Fruit fly (Drosophila melanogaster) whole organism, pupa: ENCODE measurements around the gene CG18404.

Source experiments
- CG10348 ChIP-seq: fragments of 200-800 bp; sonication (Bioruptor generic); IDR thresholded peaks from 2 replicates; pipeline ENCODE4 v1.3.6; 2022; ENCODE audit warnings: missing biosample characterization, missing genetic modification characterization
- CG12605 ChIP-seq: fragments of 200-800 bp; sonication (Bioruptor generic); IDR thresholded peaks from 2 replicates; pipeline ENCODE4 v1.3.6; 2022; ENCODE audit warnings: missing biosample characterization, missing genetic modification characterization
- CG13204 ChIP-seq: fragments of 200-800 bp; sonication (Bioruptor generic); optimal IDR thresholded peaks from 2 replicates; lab custom pipeline; 2018; ENCODE audit warnings: missing biosample characterization, mild to moderate bottlenecking, missing genetic modification characterization, moderate library complexity
- CG14655 ChIP-seq: fragments of 200-800 bp; sonication (Bioruptor generic); optimal IDR thresholded peaks from 3 replicates; lab custom pipeline; 2017; ENCODE audit warnings: mild to moderate bottlenecking, missing biosample characterization, missing genetic modification reagents, missing genetic modification characterization
- CG15710 ChIP-seq: fragments of 200-800 bp; sonication (Bioruptor generic); optimal IDR thresholded peaks from 2 replicates; lab custom pipeline; 2018; ENCODE audit warnings: missing biosample characterization, mild to moderate bottlenecking, missing genetic modification characterization, moderate library complexity
- CG17806 ChIP-seq: fragments of 200-800 bp; sonication (Bioruptor generic); optimal IDR thresholded peaks from 2 replicates; lab custom pipeline; 2018; ENCODE audit warnings: missing biosample characterization, mild to moderate bottlenecking, missing genetic modification characterization, moderate library complexity
- CG32121 ChIP-seq: fragments of 200-800 bp; sonication (Bioruptor generic); IDR thresholded peaks from 2 replicates; pipeline ENCODE4 v1.3.6; 2022; ENCODE audit warnings: missing biosample characterization, missing genetic modification characterization
- CG34367 ChIP-seq: fragments of 200-800 bp; sonication (Bioruptor generic); optimal IDR thresholded peaks from 2 replicates; lab custom pipeline; 2018; ENCODE audit warnings: missing biosample characterization, mild to moderate bottlenecking, missing genetic modification characterization
- CG4496 ChIP-seq: fragments of 200-800 bp; sonication (Bioruptor generic); IDR thresholded peaks from 3 replicates; pipeline ENCODE4 v1.3.6; 2022; ENCODE audit warnings: missing biosample characterization, missing genetic modification characterization
- CG8159 ChIP-seq: fragments of 200-800 bp; sonication (Bioruptor generic); optimal IDR thresholded peaks from 3 replicates; lab custom pipeline; 2018; ENCODE audit warnings: missing biosample characterization, mild to moderate bottlenecking, missing genetic modification characterization, moderate library complexity
- CG8301 ChIP-seq: fragments of 200-800 bp; sonication (Bioruptor generic); optimal IDR thresholded peaks from 2 replicates; lab custom pipeline; 2018; ENCODE audit warnings: missing biosample characterization, mild to moderate bottlenecking, missing genetic modification characterization
- CG9948 ChIP-seq: fragments of 200-800 bp; sonication (Bioruptor generic); optimal IDR thresholded peaks from 2 replicates; lab custom pipeline; 2018; ENCODE audit warnings: missing biosample characterization, mild to moderate bottlenecking, missing genetic modification characterization, moderate library complexity
- D1 ChIP-seq: fragments of 200-800 bp; sonication (Bioruptor generic); optimal IDR thresholded peaks from 2 replicates; lab custom pipeline; 2018; ENCODE audit warnings: missing biosample characterization, mild to moderate bottlenecking, missing genetic modification characterization, moderate library complexity
- EcR ChIP-seq: fragments of 200-800 bp; sonication (Bioruptor generic); optimal IDR thresholded peaks from 3 replicates; lab custom pipeline; 2019; ENCODE audit warnings: missing biosample characterization, missing genetic modification characterization, mild to moderate bottlenecking, moderate library complexity, missing genetic modification reagents
- Ets98B ChIP-seq: fragments of 200-800 bp; sonication (Bioruptor generic); IDR thresholded peaks from 2 replicates; pipeline ENCODE4 v1.3.6; 2022; ENCODE audit warnings: missing biosample characterization, missing genetic modification characterization
- Pif1A ChIP-seq: fragments of 200-800 bp; sonication (Bioruptor generic); optimal IDR thresholded peaks from 3 replicates; lab custom pipeline; 2016; ENCODE audit warnings: missing biosample characterization, missing genetic modification characterization
- Pif1B ChIP-seq: fragments of 200-800 bp; sonication (Bioruptor generic); optimal IDR thresholded peaks from 3 replicates; lab custom pipeline; 2016; ENCODE audit warnings: missing biosample characterization, missing genetic modification characterization
- Snoo ChIP-seq: fragments of 200-800 bp; sonication (Bioruptor generic); optimal IDR thresholded peaks from 3 replicates; lab custom pipeline; 2017; ENCODE audit warnings: missing biosample characterization, mild to moderate bottlenecking, missing genetic modification characterization, inconsistent platforms
- fd96Ca ChIP-seq: fragments of 200-800 bp; sonication (Bioruptor generic); IDR thresholded peaks from 3 replicates; pipeline ENCODE4 v1.3.6; 2022; ENCODE audit warnings: missing biosample characterization, missing genetic modification characterization
- gl ChIP-seq: fragments of 200-800 bp; sonication (Bioruptor generic); optimal IDR thresholded peaks from 2 replicates; lab custom pipeline; 2018; ENCODE audit warnings: missing biosample characterization, mild to moderate bottlenecking, missing genetic modification characterization
- rn ChIP-seq: fragments of 200-800 bp; sonication (Bioruptor generic); IDR thresholded peaks from 2 replicates; pipeline ENCODE4 v1.3.6; 2022; ENCODE audit warnings: missing biosample characterization, missing genetic modification characterization

Gene CG18404

DNA sequence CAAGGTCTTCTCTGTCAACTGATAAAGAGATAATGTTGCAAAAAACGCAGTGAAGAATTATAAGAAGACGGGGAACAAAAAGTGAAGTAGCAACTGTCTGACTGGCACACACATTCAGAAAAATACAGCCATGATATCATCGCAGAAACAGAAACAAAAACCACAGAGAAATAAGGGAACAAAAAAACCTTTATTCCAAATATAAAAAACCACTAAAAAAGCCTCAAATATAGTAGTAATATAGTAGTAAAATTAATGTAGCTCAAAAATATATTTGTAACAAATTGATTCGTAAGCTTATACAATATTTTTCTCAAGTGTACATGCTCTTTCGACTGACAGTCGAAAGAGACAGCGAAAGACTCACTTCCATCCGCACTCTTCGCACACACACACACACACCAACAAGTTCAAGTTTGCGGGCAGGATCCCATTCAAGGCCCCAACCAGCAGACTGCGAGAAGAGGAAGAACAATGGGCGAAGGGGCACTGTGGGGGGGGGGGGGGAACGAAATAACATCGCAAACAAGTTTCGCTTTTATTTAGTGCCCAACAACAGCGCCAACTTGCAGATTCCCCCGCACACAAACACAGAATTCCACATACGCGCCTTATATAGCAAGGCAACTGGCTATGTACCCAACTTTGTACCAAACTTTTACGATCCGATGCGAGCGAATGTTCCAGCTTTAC is 5.5 kb downstream of the CG18404 start:
- TF ChIP-seq CG13204 (GFP tag; lab: Kevin White, UChicago) (peak; percentile 60), CG8301 (tag; lab: Kevin White, UChicago) (peak; percentile 18), CG10348 (GFP tag; lab: Robert Waterston, UW) (no peak), gl (tag; lab: Kevin White, UChicago) (no peak), CG17806 (tag; lab: Kevin White, UChicago) (peak; percentile 85), CG32121 (peak; percentile 37; the same call in 1 of the 2 replicates), CG34367 (tag; lab: Kevin White, UChicago) (peak; percentile 82), rn (GFP tag; lab: Robert Waterston, UW) (peak; percentile 67), Snoo (tag; lab: Kevin White, UChicago) (peak; percentile 87), Pif1B (peak; percentile 84), Ets98B (GFP tag; lab: Robert Waterston, UW) (no peak), fd96Ca (GFP tag; lab: Robert Waterston, UW) (no peak), EcR (GFP tag; lab: Kevin White, UChicago) (peak; percentile 56), D1 (peak; percentile 42), CG15710 (peak; percentile 91), CG4496 (GFP tag; lab: Robert Waterston, UW) (peak; percentile 69), CG14655 (peak; percentile 65), CG8159 (tag; lab: Kevin White, UChicago) (peak; percentile 90), CG12605 (peak; percentile 64), Pif1A (GFP tag; lab: Kevin White, UChicago) (peak; percentile 63), CG9948 (tag; lab: Kevin White, UChicago) (peak; percentile 82)

- TF ChIP-seq fd96Ca (GFP tag; lab: Robert Waterston, UW) (peak; percentile 82), CG8301 (tag; lab: Kevin White, UChicago) (peak; percentile 78), CG10348 (GFP tag; lab: Robert Waterston, UW) (no peak), D1 (peak; percentile 63), CG17806 (tag; lab: Kevin White, UChicago) (peak; percentile 95), CG12605 (peak; percentile 75), EcR (GFP tag; lab: Kevin White, UChicago) (no peak), CG13204 (GFP tag; lab: Kevin White, UChicago) (peak; percentile 58), CG14655 (peak; percentile 85), Pif1A (GFP tag; lab: Kevin White, UChicago) (peak; percentile 95), Pif1B (peak; percentile 96), CG8159 (tag; lab: Kevin White, UChicago) (peak; percentile 96), CG15710 (peak; percentile 95), CG34367 (tag; lab: Kevin White, UChicago) (peak; percentile 95), rn (GFP tag; lab: Robert Waterston, UW) (no peak), Snoo (tag; lab: Kevin White, UChicago) (peak; percentile 86), CG4496 (GFP tag; lab: Robert Waterston, UW) (peak; percentile 85), CG32121 (peak; percentile 45; the same call in 1 of the 2 replicates), gl (tag; lab: Kevin White, UChicago) (peak; percentile 90), CG9948 (tag; lab: Kevin White, UChicago) (peak; percentile 96), Ets98B (GFP tag; lab: Robert Waterston, UW) (no peak)
These were observed 6.0 kb downstream of the CG18404 start for dm6 chr3R:30258991-30259351.

- peak; percentile 80 for TF ChIP-seq CG34367 (tag; lab: Kevin White, UChicago)
- TF ChIP-seq CG9948 (tag; lab: Kevin White, UChicago): peak; percentile 82
- TF ChIP-seq rn (GFP tag; lab: Robert Waterston, UW): no peak
- TF ChIP-seq Pif1A (GFP tag; lab: Kevin White, UChicago): peak; percentile 34
- TF ChIP-seq CG14655: no peak
- no peak for TF ChIP-seq CG10348 (GFP tag; lab: Robert Waterston, UW)
- no peak for TF ChIP-seq CG12605
- peak; percentile 25 for TF ChIP-seq CG13204 (GFP tag; lab: Kevin White, UChicago)
- peak; percentile 88 for TF ChIP-seq CG17806 (tag; lab: Kevin White, UChicago)
- peak; percentile 75 for TF ChIP-seq D1
- no peak for TF ChIP-seq Snoo (tag; lab: Kevin White, UChicago)
- no peak for TF ChIP-seq CG8301 (tag; lab: Kevin White, UChicago)
- peak; percentile 75 for TF ChIP-seq gl (tag; lab: Kevin White, UChicago)
- no peak for TF ChIP-seq EcR (GFP tag; lab: Kevin White, UChicago)
- TF ChIP-seq CG15710: peak; percentile 79
- peak; percentile 22 for TF ChIP-seq Pif1B
- no peak for TF ChIP-seq Ets98B (GFP tag; lab: Robert Waterston, UW)
- no peak; the same call in 2 of the 3 replicates for TF ChIP-seq fd96Ca (GFP tag; lab: Robert Waterston, UW)
- peak; percentile 59; the same call in 2 of the 3 replicates for TF ChIP-seq CG4496 (GFP tag; lab: Robert Waterston, UW)
- no peak for TF ChIP-seq CG32121
- TF ChIP-seq CG8159 (tag; lab: Kevin White, UChicago): peak; percentile 87
These were observed 6.6 kb downstream of the CG18404 start for dm6 chr3R:30259561-30259960.

DNA sequence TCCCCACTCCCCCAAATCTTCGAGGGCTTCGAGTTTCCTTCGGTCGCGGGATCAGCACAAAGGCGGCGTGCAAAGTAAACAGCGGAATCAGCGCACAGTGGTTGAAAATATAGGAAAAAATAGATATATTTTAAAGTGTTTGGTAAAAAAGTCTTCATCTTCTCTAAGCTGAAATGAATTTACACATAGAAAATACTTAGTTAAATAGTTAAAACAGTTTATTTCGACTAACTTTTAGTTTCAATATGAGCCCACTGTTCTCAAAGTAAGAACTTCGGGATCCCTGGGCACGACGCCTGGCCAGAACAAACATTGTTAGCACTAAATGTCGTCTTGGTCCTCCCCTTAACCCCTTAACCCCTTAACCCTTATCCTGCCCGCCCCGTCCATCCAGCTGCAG is 8.9 kb downstream of the CG18404 start:
- TF ChIP-seq CG32121 (no peak), CG4496 (GFP tag; lab: Robert Waterston, UW) (peak; percentile 85), Ets98B (GFP tag; lab: Robert Waterston, UW) (peak; percentile 40; the same call in 1 of the 2 replicates), CG17806 (tag; lab: Kevin White, UChicago) (peak; percentile 98), CG13204 (GFP tag; lab: Kevin White, UChicago) (peak; percentile 96), CG15710 (peak; percentile 98), fd96Ca (GFP tag; lab: Robert Waterston, UW) (peak; percentile 86), Pif1B (peak; percentile 93), Snoo (tag; lab: Kevin White, UChicago) (peak; percentile 91), EcR (GFP tag; lab: Kevin White, UChicago) (peak; percentile 73), D1 (peak; percentile 96), rn (GFP tag; lab: Robert Waterston, UW) (0 out of 2 replicates have a peak, but pooled peaks have one; percentile 24), gl (tag; lab: Kevin White, UChicago) (peak; percentile 96), CG8159 (tag; lab: Kevin White, UChicago) (peak; percentile 98), CG14655 (peak; percentile 91), CG12605 (peak; percentile 90), CG8301 (tag; lab: Kevin White, UChicago) (peak; percentile 81), Pif1A (GFP tag; lab: Kevin White, UChicago) (peak; percentile 88), CG9948 (tag; lab: Kevin White, UChicago) (peak; percentile 98), CG34367 (tag; lab: Kevin White, UChicago) (peak; percentile 97), CG10348 (GFP tag; lab: Robert Waterston, UW) (no peak)
- TF ChIP-seq, all 21 proteins: peak for 19
